1 fruit fly cellular context compared by ENCODE assay signal in genomic region chr3R:30208766-30209484, dm6.
TF ChIP-seq lines count a peak whose summit lies in the region.

Gene RpS7, minus strand, starts transcription at chr3R:30209020.

TF ChIP-seq in whole organism, embryonic, 481 proteins besides CTCF, POLR2A, EP300 and RAD21 (continued from another document):
- TF ChIP-seq Stat92E (GFP tag; optimal IDR thresholded peaks at IDR 0.05; lab: Kevin White, UChicago) (peak in 1 of 3 experiments; percentile 17), MESR4 (GFP tag; optimal IDR thresholded peaks at IDR 0.05; lab: Kevin White, UChicago) (peak; percentile 97), Sin3A (optimal IDR thresholded peaks at IDR 0.05; lab: Kevin White, UChicago) (peak; percentile 73), Lpt (GFP tag; optimal IDR thresholded peaks at IDR 0.05; lab: Kevin White, UChicago) (no peak), al (GFP tag; IDR thresholded peaks at IDR 0.05; lab: Robert Waterston, UW) (no peak; the same call in 1 of the 2 replicates), Meics (GFP tag; optimal IDR thresholded peaks at IDR 0.05; lab: Kevin White, UChicago) (peak; percentile 87), CG17912 (GFP tag; optimal IDR thresholded peaks at IDR 0.05; lab: Kevin White, UChicago) (peak; percentile 84), kay (GFP tag; optimal IDR thresholded peaks at IDR 0.05; lab: Kevin White, UChicago) (no peak), mirr (GFP tag; optimal IDR thresholded peaks at IDR 0.05; lab: Kevin White, UChicago) (peak; percentile 89), zfh1 (GFP tag; IDR thresholded peaks at IDR 0.05; lab: Robert Waterston, UW) (peak; percentile 88), disco-r (GFP tag; optimal IDR thresholded peaks at IDR 0.05; lab: Kevin White, UChicago) (peak; percentile 30), CrebB (tag; optimal IDR thresholded peaks at IDR 0.05; lab: Kevin White, UChicago) (peak; percentile 84), grau (tag; optimal IDR thresholded peaks at IDR 0.05; lab: Kevin White, UChicago) (peak; percentile 52), cwo (GFP tag; optimal IDR thresholded peaks at IDR 0.05; lab: Kevin White, UChicago) (peak; percentile 32), CG13287 (GFP tag; IDR thresholded peaks at IDR 0.05; lab: Robert Waterston, UW; ENCODE audit: partially characterized antibody) (peak; percentile 97), knrl (GFP tag; IDR thresholded peaks at IDR 0.05; lab: Robert Waterston, UW; ENCODE audit: partially characterized antibody) (peak; percentile 99), CG8281 (tag; optimal IDR thresholded peaks at IDR 0.05; lab: Kevin White, UChicago) (peak; percentile 27), esg (GFP tag; conservative IDR thresholded peaks at IDR 0.05; lab: Robert Waterston, UW) (0 out of 2 replicates have a peak, but pooled peaks have one; percentile 8), fd3F (GFP tag; optimal IDR thresholded peaks at IDR 0.05; lab: Kevin White, UChicago) (peak; percentile 51), hth (optimal IDR thresholded peaks at IDR 0.05; lab: Kevin White, UChicago) (no peak), CG11723 (GFP tag; optimal IDR thresholded peaks at IDR 0.05; lab: Kevin White, UChicago) (peak; percentile 60), ranshi (GFP tag; IDR thresholded peaks at IDR 0.05; lab: Robert Waterston, UW) (peak; percentile 80), hb (GFP tag; IDR thresholded peaks at IDR 0.05; lab: Robert Waterston, UW; ENCODE audit: partially characterized antibody) (peak; percentile 98), Atf3 (GFP tag; optimal IDR thresholded peaks at IDR 0.05; lab: Kevin White, UChicago) (no peak), CG2202 (tag; optimal IDR thresholded peaks at IDR 0.05; lab: Kevin White, UChicago) (peak; percentile 76), CG7271 (tag; optimal IDR thresholded peaks at IDR 0.05; lab: Kevin White, UChicago) (peak; percentile 74), CG9932 (GFP tag; IDR thresholded peaks at IDR 0.05; lab: Robert Waterston, UW) (peak; percentile 86), GATAe (GFP tag; conservative IDR thresholded peaks at IDR 0.05; lab: Robert Waterston, UW) (no peak; the same call in 1 of the 2 replicates), Xbp1 (GFP tag; optimal IDR thresholded peaks at IDR 0.05; lab: Kevin White, UChicago) (peak; percentile 37), insv (GFP tag; optimal IDR thresholded peaks at IDR 0.05; lab: Kevin White, UChicago) (peak in 1 of 2 experiments; percentile 50), crc (GFP tag; optimal IDR thresholded peaks at IDR 0.05; lab: Kevin White, UChicago) (peak; percentile 30), CG12391 (tag; optimal IDR thresholded peaks at IDR 0.05; lab: Kevin White, UChicago) (peak; percentile 72), Nf-YC (tag; optimal IDR thresholded peaks at IDR 0.05; lab: Kevin White, UChicago) (peak; percentile 78), unpg (GFP tag; optimal IDR thresholded peaks at IDR 0.05; lab: Kevin White, UChicago) (peak; percentile 71), CG17186 (GFP tag; optimal IDR thresholded peaks at IDR 0.05; lab: Kevin White, UChicago) (peak; percentile 67), CG7928 (GFP tag; optimal IDR thresholded peaks at IDR 0.05; lab: Kevin White, UChicago) (no peak), CG1233 (GFP tag; optimal IDR thresholded peaks at IDR 0.05; lab: Kevin White, UChicago) (peak; percentile 80), dati (GFP tag; IDR thresholded peaks at IDR 0.05; lab: Robert Waterston, UW) (no peak), otp (GFP tag; IDR thresholded peaks at IDR 0.05; lab: Robert Waterston, UW) (peak; percentile 83; the same call in 2 of the 3 replicates), CG12299 (tag; optimal IDR thresholded peaks at IDR 0.05; lab: Kevin White, UChicago) (peak; percentile 76), eyg (GFP tag; optimal IDR thresholded peaks at IDR 0.05; lab: Kevin White, UChicago) (peak; percentile 37), CG5180 (GFP tag; optimal IDR thresholded peaks at IDR 0.05; lab: Kevin White, UChicago) (peak; percentile 69), dmrt11E (tag; optimal IDR thresholded peaks at IDR 0.05; lab: Kevin White, UChicago) (peak; percentile 45), gce (GFP tag; IDR thresholded peaks at IDR 0.05; lab: Robert Waterston, UW) (peak; percentile 59; the same call in 1 of the 3 replicates), YL-1 (GFP tag; optimal IDR thresholded peaks at IDR 0.05; lab: Kevin White, UChicago) (peak; percentile 83), CG18011 (GFP tag; optimal IDR thresholded peaks at IDR 0.05; lab: Kevin White, UChicago) (peak; percentile 28), Sry-β (GFP tag; optimal IDR thresholded peaks at IDR 0.05; lab: Kevin White, UChicago) (peak; percentile 27), CG6765 (GFP tag; optimal IDR thresholded peaks at IDR 0.05; lab: Kevin White, UChicago) (peak; percentile 93), CG10979 (tag; optimal IDR thresholded peaks at IDR 0.05; lab: Kevin White, UChicago) (peak; percentile 39), dysf (GFP tag; IDR thresholded peaks at IDR 0.05; lab: Robert Waterston, UW) (peak; percentile 73; the same call in 2 of the 3 replicates), Ada2b (GFP tag; IDR thresholded peaks at IDR 0.05; lab: Robert Waterston, UW) (peak; percentile 50; the same call in 1 of the 2 replicates), ap (GFP tag; IDR thresholded peaks at IDR 0.05; lab: Robert Waterston, UW) (peak; percentile 76), CG3838 (GFP tag; optimal IDR thresholded peaks at IDR 0.05; lab: Kevin White, UChicago) (peak; percentile 1), tup (GFP tag; optimal IDR thresholded peaks at IDR 0.05; lab: Kevin White, UChicago) (no peak), Bdp1 (GFP tag; optimal IDR thresholded peaks at IDR 0.05; lab: Kevin White, UChicago) (peak; percentile 53), CG16863 (GFP tag; optimal IDR thresholded peaks at IDR 0.05; lab: Kevin White, UChicago) (no peak), toy (GFP tag; IDR thresholded peaks at IDR 0.05; lab: Robert Waterston, UW) (0 out of 2 replicates have a peak, but pooled peaks have one; percentile 33), vfl (GFP tag; optimal IDR thresholded peaks at IDR 0.05; lab: Kevin White, UChicago) (no peak), Fer3 (tag; optimal IDR thresholded peaks at IDR 0.05; lab: Kevin White, UChicago) (peak; percentile 72), CG3407 (GFP tag; optimal IDR thresholded peaks at IDR 0.05; lab: Kevin White, UChicago) (peak; percentile 68), H15 (GFP tag; IDR thresholded peaks at IDR 0.05; lab: Robert Waterston, UW) (peak; percentile 44; the same call in 1 of the 3 replicates), CG4282 (GFP tag; optimal IDR thresholded peaks at IDR 0.05; lab: Kevin White, UChicago) (no peak), CHES-1-like (GFP tag; optimal IDR thresholded peaks at IDR 0.05; lab: Kevin White, UChicago) (peak; percentile 32), CG15601 (tag; optimal IDR thresholded peaks at IDR 0.05; lab: Kevin White, UChicago) (peak; percentile 62), yki (optimal IDR thresholded peaks at IDR 0.05; lab: Kevin White, UChicago) (no peak), Abd-B (GFP tag; optimal IDR thresholded peaks at IDR 0.05; lab: Kevin White, UChicago) (no peak), Gsc (GFP tag; IDR thresholded peaks at IDR 0.05; lab: Robert Waterston, UW) (no peak), slbo (GFP tag; IDR thresholded peaks at IDR 0.05; lab: Robert Waterston, UW) (peak; percentile 80), CG14050 (GFP tag; IDR thresholded peaks at IDR 0.05; lab: Robert Waterston, UW) (peak; percentile 69), ac (GFP tag; optimal IDR thresholded peaks at IDR 0.05; lab: Kevin White, UChicago) (peak; percentile 48), crol (GFP tag; IDR thresholded peaks at IDR 0.05; lab: Robert Waterston, UW) (0 out of 2 replicates have a peak, but pooled peaks have one; percentile 24), CG4404 (GFP tag; IDR thresholded peaks at IDR 0.05; lab: Robert Waterston, UW) (peak; percentile 28; the same call in 1 of the 2 replicates), CG2712 (tag; optimal IDR thresholded peaks at IDR 0.05; lab: Kevin White, UChicago) (peak; percentile 69), wdn (GFP tag; IDR thresholded peaks at IDR 0.05; lab: Robert Waterston, UW) (peak; percentile 47; the same call in 1 of the 2 replicates), Ets97D (GFP tag; optimal IDR thresholded peaks at IDR 0.05; lab: Kevin White, UChicago) (peak; percentile 98), zfh2 (GFP tag; optimal IDR thresholded peaks at IDR 0.05; lab: Kevin White, UChicago) (peak; percentile 31), CG1832 (GFP tag; optimal IDR thresholded peaks at IDR 0.05; lab: Kevin White, UChicago) (no peak), CG17802 (tag; optimal IDR thresholded peaks at IDR 0.05; lab: Kevin White, UChicago) (peak; percentile 60), ab (GFP tag; optimal IDR thresholded peaks at IDR 0.05; lab: Kevin White, UChicago) (no peak), tin (GFP tag; optimal IDR thresholded peaks at IDR 0.05; lab: Kevin White, UChicago) (peak; percentile 15), Dip3 (GFP tag; optimal IDR thresholded peaks at IDR 0.05; lab: Kevin White, UChicago) (peak; percentile 45), ssp (GFP tag; IDR thresholded peaks at IDR 0.05; lab: Robert Waterston, UW) (peak; percentile 39; the same call in 1 of the 2 replicates), peb (GFP tag; IDR thresholded peaks at IDR 0.05; lab: Robert Waterston, UW) (peak; percentile 62; the same call in 1 of the 2 replicates), CG4707 (GFP tag; optimal IDR thresholded peaks at IDR 0.05; lab: Kevin White, UChicago) (peak; percentile 85), az2 (GFP tag; optimal IDR thresholded peaks at IDR 0.05; lab: Kevin White, UChicago) (peak; percentile 26), ara (GFP tag; IDR thresholded peaks at IDR 0.05; lab: Robert Waterston, UW) (peak; percentile 61), ewg (GFP tag; optimal IDR thresholded peaks at IDR 0.05; lab: Kevin White, UChicago) (peak; percentile 1), trem (tag; optimal IDR thresholded peaks at IDR 0.05; lab: Kevin White, UChicago) (peak; percentile 34), sna (GFP tag; IDR thresholded peaks at IDR 0.05; lab: Robert Waterston, UW; ENCODE audit: partially characterized antibody) (peak; percentile 99), grn (GFP tag; optimal IDR thresholded peaks at IDR 0.05; lab: Kevin White, UChicago) (peak; percentile 5), CG3847 (GFP tag; IDR thresholded peaks at IDR 0.05; lab: Robert Waterston, UW) (peak; percentile 85), nau (GFP tag; optimal IDR thresholded peaks at IDR 0.05; lab: Kevin White, UChicago) (peak; percentile 81), CG15011 (GFP tag; optimal IDR thresholded peaks at IDR 0.05; lab: Kevin White, UChicago) (peak; percentile 35), dm (GFP tag; optimal IDR thresholded peaks at IDR 0.05; lab: Kevin White, UChicago) (peak; percentile 79), ind (GFP tag; optimal IDR thresholded peaks at IDR 0.05; lab: Kevin White, UChicago) (peak; percentile 35), bowl (GFP tag; IDR thresholded peaks at IDR 0.05; lab: Robert Waterston, UW) (peak; percentile 65), Adf1 (GFP tag; IDR thresholded peaks at IDR 0.05; lab: Robert Waterston, UW) (peak; percentile 53), Blimp-1 (GFP tag; optimal IDR thresholded peaks at IDR 0.05; lab: Kevin White, UChicago) (peak; percentile 14), abd-A (tag; optimal IDR thresholded peaks at IDR 0.05; lab: Kevin White, UChicago) (no peak), Rx (GFP tag; IDR thresholded peaks at IDR 0.05; lab: Robert Waterston, UW) (peak; percentile 77), CG17328 (GFP tag; IDR thresholded peaks at IDR 0.05; lab: Robert Waterston, UW) (peak; percentile 83), stwl (tag; optimal IDR thresholded peaks at IDR 0.05; lab: Kevin White, UChicago) (peak; percentile 55), NC2β (GFP tag; optimal IDR thresholded peaks at IDR 0.05; lab: Kevin White, UChicago) (peak; percentile 93), lilli (GFP tag; optimal IDR thresholded peaks at IDR 0.05; lab: Kevin White, UChicago) (peak; percentile 47), pnt (GFP tag; optimal IDR thresholded peaks at IDR 0.05; lab: Kevin White, UChicago) (no peak), Mrtf (GFP tag; IDR thresholded peaks at IDR 0.05; lab: Robert Waterston, UW) (no peak; the same call in 2 of the 3 replicates), CG9609 (GFP tag; optimal IDR thresholded peaks at IDR 0.05; lab: Kevin White, UChicago) (no peak), gsb (GFP tag; IDR thresholded peaks at IDR 0.05; lab: Robert Waterston, UW) (peak; percentile 71), chif (GFP tag; optimal IDR thresholded peaks at IDR 0.05; lab: Kevin White, UChicago) (peak; percentile 18 to 39), Nf-YA (GFP tag; IDR thresholded peaks at IDR 0.05; lab: Robert Waterston, UW) (peak; percentile 51), prd (optimal IDR thresholded peaks at IDR 0.05; lab: Kevin White, UChicago) (no peak), prd (GFP tag; IDR thresholded peaks at IDR 0.05; lab: Robert Waterston, UW) (peak; percentile 44; the same call in 1 of the 3 replicates), sob (GFP tag; IDR thresholded peaks at IDR 0.05; lab: Robert Waterston, UW) (peak; percentile 79), CG31388 (GFP tag; optimal IDR thresholded peaks at IDR 0.05; lab: Kevin White, UChicago) (no peak), CG7372 (GFP tag; IDR thresholded peaks at IDR 0.05; lab: Robert Waterston, UW) (peak; percentile 77), CG30403 (GFP tag; optimal IDR thresholded peaks at IDR 0.05; lab: Kevin White, UChicago) (peak; percentile 61), so (GFP tag; IDR thresholded peaks at IDR 0.05; lab: Robert Waterston, UW) (0 out of 3 replicates have a peak, but pooled peaks have one; percentile 31)
